Worm (Caenorhabditis elegans) whole organism, L4/young adult: ENCODE measurements around the gene otub-1.
"Not testable (repeated sequence)": the region's sequence is repeated elsewhere in the genome, so short reads cannot be mapped to it uniquely, and the experiment has no call there.

ENCODE experiments used
- W03F9.2 ChIP-seq: fragments of 150-350 bp; optimal IDR thresholded peaks from 2 replicates; lab custom pipeline; 2014; ENCODE audit warnings: missing biosample characterization, missing genetic modification characterization
- dao-5 ChIP-seq: sonication (generic microtip); optimal IDR thresholded peaks from 2 replicates; lab custom pipeline; 2016; ENCODE audit warnings: missing genotype, missing genetic modification characterization, moderate library complexity, missing compliant biosample characterization
- him-1 ChIP-seq: sonication (generic microtip); optimal IDR thresholded peaks from 2 replicates; lab custom pipeline; 2016; ENCODE audit warnings: missing genotype, missing genetic modification reagents, missing genetic modification characterization, missing compliant biosample characterization

Gene otub-1

DNA sequence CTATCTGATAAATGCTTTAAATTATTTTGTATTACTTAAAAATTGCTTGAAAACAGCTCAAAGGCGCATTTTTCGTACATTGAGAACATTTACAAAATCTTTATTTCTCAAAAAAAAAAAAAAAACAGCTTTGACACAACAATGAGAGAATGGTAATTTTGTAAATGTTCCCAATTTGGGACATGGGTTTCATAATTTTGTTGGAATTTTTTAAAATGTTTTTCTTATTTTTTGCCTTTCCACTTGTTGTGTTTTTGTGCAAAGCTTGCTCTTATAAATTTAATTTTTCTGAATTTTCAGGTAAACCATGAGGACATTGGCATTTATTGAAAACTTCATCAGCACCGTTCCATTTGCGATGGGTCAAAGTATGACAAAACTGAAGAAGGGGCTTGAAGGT is 45.6 kb downstream of the otub-1 start, which contains the start of gene T01G5.7:
TSS of gene T01G5.7 (plus strand) at position 301 of the 400 bp plus-strand sequence.
- TF ChIP-seq dao-5 (tag; lab: Kevin White, UChicago) (no peak), him-1 (tag; lab: Kevin White, UChicago) (no peak), W03F9.2 (tag; lab: Kevin White, UChicago) (no peak)

DNA sequence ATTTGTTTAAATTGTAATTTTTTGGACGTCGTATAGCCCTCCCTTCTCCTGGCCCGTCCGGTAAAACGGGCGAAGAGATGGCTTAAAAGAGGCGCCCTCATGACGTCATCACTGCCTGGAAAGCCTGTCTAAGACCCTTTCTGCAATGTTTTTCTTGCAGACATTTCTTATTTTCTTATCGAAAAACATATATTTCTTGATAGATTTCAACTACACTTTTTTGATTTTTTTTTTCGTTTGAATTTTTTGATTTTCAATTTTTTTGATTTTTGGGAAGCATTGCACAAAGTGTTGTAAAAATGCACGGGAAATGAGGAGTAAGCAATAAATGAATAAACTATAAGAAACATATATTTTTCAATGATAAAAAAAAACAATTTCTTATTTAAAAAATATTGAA is 47.9 kb downstream of the otub-1 start, which contains the start of gene T01G5.6:
TSS of gene T01G5.6 (minus strand) at position 101 of the 400 bp plus-strand sequence.
- TF ChIP-seq W03F9.2 (tag; lab: Kevin White, UChicago): no peak
- no peak for TF ChIP-seq dao-5 (tag; lab: Kevin White, UChicago)
- no peak for TF ChIP-seq him-1 (tag; lab: Kevin White, UChicago)

ce11 chrV:15115968-15116367 is 49.9 kb downstream of the otub-1 start, which contains the start of gene T01G5.8:
T01G5.8 (plus strand) TSS chrV:15116268.
- TF ChIP-seq dao-5, W03F9.2, him-1 (tag; lab: Kevin White, UChicago): not testable (repeated sequence)
